Worm (Caenorhabditis elegans): ENCODE measurements around the gene mrps-9.

- TF ChIP-seq T23F11.4 (GFP tag; optimal IDR thresholded peaks at IDR 0.05) (no peak), dve-1 (tag; optimal IDR thresholded peaks at IDR 0.05) (no peak)
Measured at ce11 chrIII:8265753-8266152, at the start of gene mrps-9.
